Worm (Caenorhabditis elegans) whole organism, L4 larva: ENCODE data around the gene F12A10.8.
A peak's percentile ranks its signal among the peaks of the same experiment; 100 is the strongest.

Experiments
- D1046.2 ChIP-seq: fragments of 200-800 bp; sonication (Bioruptor generic); IDR thresholded peaks from 2 replicates; pipeline ENCODE4 v1.3.6; 2022; ENCODE audit warnings: missing genetic modification characterization, missing compliant biosample characterization
- F10B5.3 ChIP-seq: sonication (generic microtip); optimal IDR thresholded peaks from 2 replicates; lab custom pipeline; 2016; ENCODE audit warnings: mild to moderate bottlenecking, missing genetic modification characterization, missing compliant biosample characterization
- F26F4.8 ChIP-seq: fragments of 200-800 bp; sonication (Bioruptor generic); conservative IDR thresholded peaks from 2 replicates; pipeline ENCODE4 v1.3.6; 2022; ENCODE audit warnings: missing genetic modification characterization, missing compliant biosample characterization
- R02D3.7 ChIP-seq: fragments of 150-350 bp; sonication (generic microtip); optimal IDR thresholded peaks from 3 replicates; lab custom pipeline; 2014; ENCODE audit warnings: missing biosample characterization, missing genetic modification characterization
- Y105C5A.15 ChIP-seq: fragments of 200-800 bp; sonication (Bioruptor generic); IDR thresholded peaks from 2 replicates; pipeline ENCODE4 v1.3.6; 2022; ENCODE audit warnings: missing genetic modification characterization, missing compliant biosample characterization
- Y48G9A.11 ChIP-seq: fragments of 200-800 bp; sonication (Bioruptor generic); IDR thresholded peaks from 2 replicates; pipeline ENCODE4 v1.3.6; 2022; ENCODE audit warnings: missing genetic modification reagents, missing genetic modification characterization, missing compliant biosample characterization
- Y5F2A.4 ChIP-seq: fragments of 200-800 bp; sonication (Bioruptor generic); optimal IDR thresholded peaks from 2 replicates; lab custom pipeline; 2018; ENCODE audit warnings: mild to moderate bottlenecking, missing genetic modification characterization, missing compliant biosample characterization
- Y75B8A.6 ChIP-seq: fragments of 200-800 bp; sonication (Bioruptor generic); IDR thresholded peaks from 2 replicates; pipeline ENCODE4 v1.3.6; 2022; ENCODE audit warnings: missing genetic modification reagents, missing genetic modification characterization, missing compliant biosample characterization
- ZK546.5 ChIP-seq, 2 experiments: sonication (generic microtip); optimal IDR thresholded peaks; 2 replicates each; lab custom pipeline; 2017; ENCODE audit warnings: missing biosample characterization in 2 of 2, missing genetic modification characterization in 2 of 2
- ama-1 ChIP-seq: fragments of 150-350 bp; optimal IDR thresholded peaks from 2 replicates; lab custom pipeline; 2014; ENCODE audit warnings: inconsistent platforms, mixed read lengths
- ceh-32 ChIP-seq: sonication (generic microtip); optimal IDR thresholded peaks from 2 replicates; lab custom pipeline; 2016; ENCODE audit warnings: mild to moderate bottlenecking, missing genetic modification characterization, missing compliant biosample characterization; ENCODE audit not compliant: poor library complexity
- ceh-62 ChIP-seq: sonication (generic microtip); optimal IDR thresholded peaks from 2 replicates; lab custom pipeline; 2017; ENCODE audit warnings: missing biosample characterization, missing genetic modification characterization
- cey-2 ChIP-seq: sonication (generic microtip); optimal IDR thresholded peaks from 3 replicates; lab custom pipeline; 2017; ENCODE audit warnings: missing genetic modification characterization, mild to moderate bottlenecking, missing compliant biosample characterization, antibody characterized with exemption, borderline replicate concordance; ENCODE audit not compliant: insufficient read depth
- ctbp-1 ChIP-seq: fragments of 200-800 bp; sonication (Bioruptor generic); IDR thresholded peaks from 2 replicates; pipeline ENCODE4 v1.3.6; 2022; ENCODE audit warnings: missing genetic modification reagents, missing genetic modification characterization, missing compliant biosample characterization
- daf-12 ChIP-seq: fragments of 150-350 bp; optimal IDR thresholded peaks from 2 replicates; lab custom pipeline; 2014; ENCODE audit warnings: missing biosample characterization, missing genetic modification reagents, missing genetic modification characterization
- dmd-6 ChIP-seq: fragments of 200-800 bp; sonication (Bioruptor generic); IDR thresholded peaks from 2 replicates; pipeline ENCODE4 v1.3.6; 2022; ENCODE audit warnings: missing genetic modification reagents, missing genetic modification characterization, missing compliant biosample characterization
- dpl-1 ChIP-seq: fragments of 150-350 bp; optimal IDR thresholded peaks from 2 replicates; lab custom pipeline; 2014; ENCODE audit warnings: missing biosample characterization, missing genetic modification reagents, missing genetic modification characterization
- duxl-1 ChIP-seq: sonication (generic microtip); optimal IDR thresholded peaks from 2 replicates; lab custom pipeline; 2016; ENCODE audit warnings: mild to moderate bottlenecking, missing genetic modification characterization, moderate library complexity, missing compliant biosample characterization; ENCODE audit not compliant: poor library complexity
- dve-1 ChIP-seq: sonication (generic microtip); optimal IDR thresholded peaks from 2 replicates; lab custom pipeline; 2017; ENCODE audit warnings: antibody characterized with exemption, mild to moderate bottlenecking, missing genetic modification characterization, missing compliant biosample characterization; ENCODE audit not compliant: insufficient read depth
- egl-27 ChIP-seq: sonication (generic microtip); optimal IDR thresholded peaks from 3 replicates; lab custom pipeline; 2017; ENCODE audit warnings: missing biosample characterization, missing genetic modification reagents, missing genetic modification characterization
- fkh-10 ChIP-seq: fragments of 150-350 bp; optimal IDR thresholded peaks from 2 replicates; lab custom pipeline; 2014; ENCODE audit warnings: missing biosample characterization, missing genetic modification reagents, missing genetic modification characterization
- fos-1 ChIP-seq: fragments of 150-350 bp; optimal IDR thresholded peaks from 2 replicates; lab custom pipeline; 2014; ENCODE audit warnings: missing biosample characterization, missing genetic modification characterization
- gei-8 ChIP-seq: fragments of 200-800 bp; sonication (Bioruptor generic); optimal IDR thresholded peaks from 2 replicates; lab custom pipeline; 2018; ENCODE audit warnings: mild to moderate bottlenecking, missing genetic modification characterization, missing compliant biosample characterization
- lim-7 ChIP-seq: fragments of 200-800 bp; sonication (Bioruptor generic); IDR thresholded peaks from 2 replicates; pipeline ENCODE4 v1.3.6; 2022; ENCODE audit warnings: missing genetic modification characterization, missing compliant biosample characterization
- lin-1 ChIP-seq: fragments of 200-800 bp; sonication (Bioruptor generic); IDR thresholded peaks from 2 replicates; pipeline ENCODE4 v1.3.6; 2022; ENCODE audit warnings: missing genetic modification reagents, missing genetic modification characterization, missing compliant biosample characterization
- lin-13 ChIP-seq: fragments of 150-350 bp; optimal IDR thresholded peaks from 2 replicates; lab custom pipeline; 2014; ENCODE audit warnings: missing biosample characterization, missing genetic modification reagents, missing genetic modification characterization
- lin-15B ChIP-seq: fragments of 150-350 bp; sonication (generic microtip); optimal IDR thresholded peaks from 3 replicates; lab custom pipeline; 2014; ENCODE audit warnings: missing biosample characterization, missing genetic modification characterization
- lin-29 ChIP-seq: fragments of 200-800 bp; sonication (Bioruptor generic); IDR thresholded peaks from 2 replicates; pipeline ENCODE4 v1.3.6; 2022; ENCODE audit warnings: missing genetic modification reagents, missing genetic modification characterization, missing compliant biosample characterization
- lin-39 ChIP-seq: fragments of 150-350 bp; optimal IDR thresholded peaks from 2 replicates; lab custom pipeline; 2014; ENCODE audit warnings: missing biosample characterization, missing genetic modification reagents, missing genetic modification characterization
- lir-3 ChIP-seq: sonication (generic microtip); optimal IDR thresholded peaks from 2 replicates; lab custom pipeline; 2016; ENCODE audit warnings: mild to moderate bottlenecking, missing genetic modification characterization, missing compliant biosample characterization
- madf-5 ChIP-seq, 2 experiments: fragments of 200-800 bp; sonication (Bioruptor generic); IDR thresholded peaks; 2 replicates each; pipeline ENCODE4 v1.3.6; 2022; ENCODE audit warnings: missing compliant biosample characterization in 2 of 2, missing genetic modification characterization in 2 of 2
- madf-9 ChIP-seq: fragments of 200-800 bp; sonication (Bioruptor generic); conservative IDR thresholded peaks from 2 replicates; pipeline ENCODE4 v1.3.6; 2022; ENCODE audit warnings: missing genetic modification reagents, missing genetic modification characterization, missing compliant biosample characterization
- mdl-1 ChIP-seq, 2 experiments: fragments of 150-350 bp in 1 of 2; sonication (generic microtip) in 1 of 2; optimal IDR thresholded peaks; 2 replicates each; lab custom pipeline; 2014 to 2017; ENCODE audit warnings: missing biosample characterization in 2 of 2, missing genetic modification characterization in 2 of 2
- mdt-29 ChIP-seq: fragments of 200-800 bp; sonication (Bioruptor generic); IDR thresholded peaks from 2 replicates; pipeline ENCODE4 v1.3.6; 2022; ENCODE audit warnings: missing genetic modification reagents, missing genetic modification characterization, missing compliant biosample characterization
- mxl-2 ChIP-seq: fragments of 200-800 bp; sonication (Bioruptor generic); conservative IDR thresholded peaks from 2 replicates; pipeline ENCODE4 v1.3.6; 2022; ENCODE audit warnings: missing genetic modification reagents, missing genetic modification characterization, missing compliant biosample characterization
- nhr-11 ChIP-seq: fragments of 150-350 bp; optimal IDR thresholded peaks from 2 replicates; lab custom pipeline; 2014; ENCODE audit warnings: missing biosample characterization, missing genetic modification characterization
- nhr-237 ChIP-seq: sonication (generic microtip); optimal IDR thresholded peaks from 2 replicates; lab custom pipeline; 2017; ENCODE audit warnings: missing biosample characterization, missing genetic modification characterization
- nhr-25 ChIP-seq: sonication (generic microtip); optimal IDR thresholded peaks from 2 replicates; lab custom pipeline; 2017; ENCODE audit warnings: missing genetic modification characterization, mild to moderate bottlenecking, missing compliant biosample characterization, antibody characterized with exemption, moderate library complexity, borderline replicate concordance; ENCODE audit not compliant: insufficient read depth
- nhr-76 ChIP-seq: fragments of 150-350 bp; optimal IDR thresholded peaks from 2 replicates; lab custom pipeline; 2014; ENCODE audit warnings: missing biosample characterization, missing genetic modification characterization
- php-3 ChIP-seq: fragments of 200-800 bp; sonication (Bioruptor generic); IDR thresholded peaks from 2 replicates; pipeline ENCODE4 v1.3.6; 2022; ENCODE audit warnings: missing genetic modification reagents, missing genetic modification characterization, missing compliant biosample characterization
- rbr-2 ChIP-seq: sonication (generic microtip); optimal IDR thresholded peaks from 2 replicates; lab custom pipeline; 2016; ENCODE audit warnings: missing genotype, missing genetic modification characterization, missing compliant biosample characterization
- saeg-2 ChIP-seq: fragments of 200-800 bp; sonication (Bioruptor generic); IDR thresholded peaks from 2 replicates; pipeline ENCODE4 v1.3.6; 2022; ENCODE audit warnings: missing genetic modification reagents, missing genetic modification characterization, missing compliant biosample characterization
- sdz-12 ChIP-seq: fragments of 200-800 bp; sonication (Bioruptor generic); optimal IDR thresholded peaks from 2 replicates; lab custom pipeline; 2018; ENCODE audit warnings: mild to moderate bottlenecking, missing genetic modification characterization, missing compliant biosample characterization
- snpc-1.2 ChIP-seq: fragments of 200-800 bp; sonication (Bioruptor generic); IDR thresholded peaks from 2 replicates; pipeline ENCODE4 v1.3.6; 2022; ENCODE audit warnings: missing genetic modification reagents, missing genetic modification characterization, missing compliant biosample characterization
- snpc-4 ChIP-seq: fragments of 150-350 bp; optimal IDR thresholded peaks from 2 replicates; lab custom pipeline; 2014; ENCODE audit warnings: missing biosample characterization, missing genetic modification characterization
- spr-1 ChIP-seq: sonication (generic microtip); optimal IDR thresholded peaks from 2 replicates; lab custom pipeline; 2016; ENCODE audit warnings: mild to moderate bottlenecking, missing genetic modification characterization, missing compliant biosample characterization
- tag-97 ChIP-seq: fragments of 200-800 bp; sonication (Bioruptor generic); IDR thresholded peaks from 2 replicates; pipeline ENCODE4 v1.3.6; 2022; ENCODE audit warnings: missing genetic modification characterization, missing compliant biosample characterization
- tra-1 ChIP-seq: fragments of 200-800 bp; sonication (Bioruptor generic); IDR thresholded peaks from 2 replicates; pipeline ENCODE4 v1.3.6; 2022; ENCODE audit warnings: missing genetic modification reagents, missing genetic modification characterization, missing compliant biosample characterization
- zfp-2 ChIP-seq: sonication (generic microtip); optimal IDR thresholded peaks from 2 replicates; lab custom pipeline; 2016; ENCODE audit warnings: mild to moderate bottlenecking, missing genetic modification characterization, missing compliant biosample characterization
- zfp-3 ChIP-seq: fragments of 200-800 bp; sonication (Bioruptor generic); conservative IDR thresholded peaks from 2 replicates; pipeline ENCODE4 v1.3.6; 2022; ENCODE audit warnings: missing genetic modification reagents, missing genetic modification characterization, missing compliant biosample characterization
- zip-11 ChIP-seq: fragments of 200-800 bp; sonication (Bioruptor generic); IDR thresholded peaks from 2 replicates; pipeline ENCODE4 v1.3.6; 2022; ENCODE audit warnings: missing genetic modification characterization, missing compliant biosample characterization

The F12A10.8 gene

ce11 chrII:5544145-5544515, 43.3 kb upstream of the F12A10.8 start (continued):
- TF ChIP-seq lin-13 (GFP tag; lab: Kevin White, UChicago) = peak; percentile 57
- TF ChIP-seq R02D3.7 = no peak
- TF ChIP-seq madf-5 (GFP tag; IDR thresholded peaks at IDR 0.05; lab: Robert Waterston, UW) = no peak
- peak; percentile 57 for TF ChIP-seq dpl-1 (GFP tag; lab: Kevin White, UChicago)
- 0 out of 2 replicates have a peak, but pooled peaks have one; percentile 17 for TF ChIP-seq ctbp-1 (GFP tag; lab: Robert Waterston, UW)
- TF ChIP-seq spr-1 (tag; lab: Kevin White, UChicago) = no peak
- TF ChIP-seq madf-9 (GFP tag; lab: Robert Waterston, UW) = peak; percentile 63; the same call in 1 of the 2 replicates
- no peak for TF ChIP-seq fos-1
- no peak for TF ChIP-seq ceh-62 (tag; lab: Kevin White, UChicago)
- peak; percentile 60; the same call in 1 of the 2 replicates for TF ChIP-seq mxl-2
- no peak for TF ChIP-seq lin-39 (tag; lab: Kevin White, UChicago)
- TF ChIP-seq ceh-32 (tag; lab: Kevin White, UChicago) = no peak
- peak; percentile 92 for TF ChIP-seq snpc-4 (tag; lab: Kevin White, UChicago)
- peak; percentile 59; the same call in 1 of the 2 replicates for TF ChIP-seq lin-1 (GFP tag; lab: Robert Waterston, UW)
- no peak for TF ChIP-seq rbr-2 (tag; lab: Kevin White, UChicago)
- TF ChIP-seq ama-1 (lab: Kevin White, UChicago) = peak; percentile 99
- no peak for TF ChIP-seq lin-29 (GFP tag; lab: Robert Waterston, UW)
- TF ChIP-seq php-3 = peak; percentile 36; the same call in 1 of the 2 replicates
- no peak for TF ChIP-seq Y5F2A.4 (GFP tag; lab: Kevin White, UChicago)
- peak; percentile 62 for TF ChIP-seq nhr-11 (tag; lab: Kevin White, UChicago)
- TF ChIP-seq daf-12 (tag; lab: Kevin White, UChicago) = no peak
- TF ChIP-seq Y75B8A.6 (GFP tag; lab: Robert Waterston, UW) = no peak
- peak; percentile 59; the same call in 1 of the 2 replicates for TF ChIP-seq D1046.2 (GFP tag; lab: Robert Waterston, UW)
- TF ChIP-seq tra-1 (GFP tag; lab: Robert Waterston, UW) = no peak
- TF ChIP-seq duxl-1 (tag; lab: Kevin White, UChicago) = peak; percentile 46
- TF ChIP-seq nhr-237 (tag; lab: Kevin White, UChicago) = no peak
- TF ChIP-seq mdl-1 (tag; optimal IDR thresholded peaks at IDR 0.05; lab: Kevin White, UChicago) = peak in 1 of 2 experiments; percentile 45
- no peak for TF ChIP-seq tag-97 (GFP tag; lab: Robert Waterston, UW)
- TF ChIP-seq Y48G9A.11 (GFP tag; lab: Robert Waterston, UW) = no peak
- peak; percentile 97 for TF ChIP-seq mdt-29 (GFP tag; lab: Robert Waterston, UW)
- no peak for TF ChIP-seq gei-8 (GFP tag; lab: Kevin White, UChicago)
- peak; percentile 48 for TF ChIP-seq egl-27 (tag; lab: Kevin White, UChicago)
- no peak for TF ChIP-seq snpc-1.2 (GFP tag; lab: Robert Waterston, UW)
- no peak for TF ChIP-seq ZK546.5 (tag; optimal IDR thresholded peaks at IDR 0.05; lab: Kevin White, UChicago)
- no peak for TF ChIP-seq F26F4.8 (GFP tag; lab: Robert Waterston, UW)
- TF ChIP-seq zfp-2 (tag; lab: Kevin White, UChicago) = no peak
- TF ChIP-seq zfp-3 (GFP tag; lab: Robert Waterston, UW) = no peak
- peak; percentile 96 for TF ChIP-seq dve-1 (tag; lab: Kevin White, UChicago)
- no peak for TF ChIP-seq nhr-25 (tag; lab: Kevin White, UChicago)
- no peak for TF ChIP-seq fkh-10
- peak; percentile 80 for TF ChIP-seq dmd-6 (GFP tag; lab: Robert Waterston, UW)
- TF ChIP-seq lir-3 (tag; lab: Kevin White, UChicago) = no peak
- TF ChIP-seq F10B5.3 (tag; lab: Kevin White, UChicago) = no peak
- TF ChIP-seq zip-11 (GFP tag; lab: Robert Waterston, UW) = no peak
- TF ChIP-seq lin-15B = no peak
- no peak for TF ChIP-seq sdz-12 (GFP tag; lab: Kevin White, UChicago)
- TF ChIP-seq Y105C5A.15 (GFP tag; lab: Robert Waterston, UW) = no peak
- peak; percentile 47; the same call in 1 of the 2 replicates for TF ChIP-seq saeg-2 (GFP tag; lab: Robert Waterston, UW)
- no peak for TF ChIP-seq nhr-76 (tag; lab: Kevin White, UChicago)
- TF ChIP-seq lim-7 = no peak
- no peak for TF ChIP-seq cey-2
